Fruit fly (Drosophila melanogaster) whole organism, embryonic: ENCODE results near the gene Alg9.

Experiments used
- Atf6 ChIP-seq: fragments of 200-800 bp; sonication (Bioruptor generic); IDR thresholded peaks from 2 replicates; pipeline ENCODE4 v1.3.6; 2022; ENCODE audit warnings: missing biosample characterization, missing genetic modification characterization
- CG10565 ChIP-seq: fragments of 200-800 bp; sonication (Bioruptor generic); optimal IDR thresholded peaks from 3 replicates; lab custom pipeline; 2016; ENCODE audit warnings: missing biosample characterization, mild to moderate bottlenecking, missing genetic modification characterization
- CG10654 ChIP-seq: fragments of 200-800 bp; sonication (Bioruptor generic); optimal IDR thresholded peaks from 2 replicates; lab custom pipeline; 2016; ENCODE audit warnings: missing biosample characterization, missing genetic modification characterization
- CG11093 ChIP-seq: fragments of 200-800 bp; sonication (Bioruptor generic); IDR thresholded peaks from 3 replicates; pipeline ENCODE4 v1.3.6; 2022; ENCODE audit warnings: missing biosample characterization, missing genetic modification characterization
- CG13894 ChIP-seq: fragments of 200-800 bp; sonication (Bioruptor generic); optimal IDR thresholded peaks from 3 replicates; lab custom pipeline; 2018; ENCODE audit warnings: missing biosample characterization, mild to moderate bottlenecking, missing genetic modification characterization, moderate library complexity
- CG31365 ChIP-seq: fragments of 200-800 bp; sonication (Bioruptor generic); optimal IDR thresholded peaks from 2 replicates; lab custom pipeline; 2018; ENCODE audit warnings: missing biosample characterization, mild to moderate bottlenecking, missing genetic modification characterization
- CG33213 ChIP-seq: fragments of 200-800 bp; sonication (Bioruptor generic); optimal IDR thresholded peaks from 3 replicates; lab custom pipeline; 2016; ENCODE audit warnings: missing biosample characterization, missing genetic modification characterization
- CG34224 ChIP-seq: fragments of 200-800 bp; sonication (Bioruptor generic); IDR thresholded peaks from 3 replicates; pipeline ENCODE4 v1.3.6; 2022; ENCODE audit warnings: missing biosample characterization, missing genetic modification characterization; ENCODE audit not compliant: partially characterized antibody
- CG4360 ChIP-seq: fragments of 200-800 bp; sonication (Bioruptor generic); IDR thresholded peaks from 2 replicates; pipeline ENCODE4 v1.3.6; 2022; ENCODE audit warnings: missing biosample characterization, missing genetic modification characterization
- CG4730 ChIP-seq: fragments of 200-800 bp; sonication (Bioruptor generic); IDR thresholded peaks from 2 replicates; pipeline ENCODE4 v1.3.6; 2022; ENCODE audit warnings: missing biosample characterization, missing genetic modification characterization
- CG5180 ChIP-seq: fragments of 200-800 bp; sonication (Bioruptor generic); optimal IDR thresholded peaks from 3 replicates; lab custom pipeline; 2017; ENCODE audit warnings: missing biosample characterization, missing genetic modification characterization, mild to moderate bottlenecking, moderate library complexity, missing genetic modification reagents
- CG6175 ChIP-seq: fragments of 200-800 bp; sonication (Bioruptor generic); IDR thresholded peaks from 3 replicates; pipeline ENCODE4 v1.3.6; 2022; ENCODE audit warnings: missing biosample characterization, missing genetic modification characterization
- CG6689 ChIP-seq: fragments of 200-800 bp; sonication (Bioruptor generic); IDR thresholded peaks from 2 replicates; pipeline ENCODE4 v1.3.6; 2022; ENCODE audit warnings: missing biosample characterization, missing genetic modification characterization
- CG8944 ChIP-seq: fragments of 200-800 bp; sonication (Bioruptor generic); optimal IDR thresholded peaks from 3 replicates; lab custom pipeline; 2016; ENCODE audit warnings: missing biosample characterization, missing genetic modification characterization
- Dll ChIP-seq: fragments of 200-800 bp; sonication (Bioruptor generic); IDR thresholded peaks from 4 replicates; pipeline ENCODE4 v1.3.6; 2022; ENCODE audit warnings: missing biosample characterization, missing genetic modification characterization; ENCODE audit not compliant: partially characterized antibody
- Eip74EF ChIP-seq, 2 experiments: fragments of 200-800 bp in 1 of 2; fragments of >200 bp in 1 of 2; sonication (Bioruptor generic) in 1 of 2; optimal IDR thresholded peaks; 2 replicates each; lab custom pipeline; 2017 to 2019; ENCODE audit warnings: missing biosample characterization in 2 of 2, missing genetic modification characterization in 2 of 2, mild to moderate bottlenecking in 1 of 2, moderate library complexity in 1 of 2
- Gsc ChIP-seq: fragments of 200-800 bp; sonication (Bioruptor generic); IDR thresholded peaks from 2 replicates; pipeline ENCODE4 v1.3.6; 2022; ENCODE audit warnings: missing biosample characterization, missing genetic modification characterization
- H2.0 ChIP-seq: fragments of 200-800 bp; sonication (Bioruptor generic); IDR thresholded peaks from 2 replicates; pipeline ENCODE4 v1.3.6; 2022; ENCODE audit warnings: missing biosample characterization, missing genetic modification characterization
- Mes4 ChIP-seq: fragments of 200-800 bp; sonication (Bioruptor generic); optimal IDR thresholded peaks from 2 replicates; lab custom pipeline; 2016; ENCODE audit warnings: missing biosample characterization, missing genetic modification characterization
- NK7.1 ChIP-seq: fragments of 200-800 bp; sonication (Bioruptor generic); optimal IDR thresholded peaks from 3 replicates; lab custom pipeline; 2016; ENCODE audit warnings: missing biosample characterization, missing genetic modification characterization
- NfI ChIP-seq: fragments of 200-800 bp; sonication (Bioruptor generic); optimal IDR thresholded peaks from 3 replicates; lab custom pipeline; 2018; ENCODE audit warnings: missing biosample characterization, mild to moderate bottlenecking, missing genetic modification characterization, moderate library complexity
- Xrp1 ChIP-seq: fragments of 200-800 bp; sonication (Bioruptor generic); IDR thresholded peaks from 2 replicates; pipeline ENCODE4 v1.3.6; 2022; ENCODE audit warnings: missing biosample characterization, missing genetic modification characterization
- abd-A ChIP-seq: fragments of 200-800 bp; sonication (Bioruptor generic); optimal IDR thresholded peaks from 3 replicates; lab custom pipeline; 2019; ENCODE audit warnings: missing biosample characterization, mild to moderate bottlenecking, missing genetic modification characterization, moderate library complexity
- ash1 ChIP-seq: fragments of 200-800 bp; sonication (Bioruptor generic); optimal IDR thresholded peaks from 2 replicates; lab custom pipeline; 2018; ENCODE audit warnings: missing biosample characterization, mild to moderate bottlenecking, missing genetic modification characterization
- bigmax ChIP-seq: fragments of 200-800 bp; sonication (Bioruptor generic); optimal IDR thresholded peaks from 2 replicates; lab custom pipeline; 2018; ENCODE audit warnings: missing biosample characterization, mild to moderate bottlenecking, missing genetic modification characterization
- chinmo ChIP-seq: fragments of 200-800 bp; sonication (Bioruptor generic); IDR thresholded peaks from 4 replicates; pipeline ENCODE4 v1.3.6; 2022; ENCODE audit warnings: missing biosample characterization, missing genetic modification characterization; ENCODE audit not compliant: partially characterized antibody
- cwo ChIP-seq: fragments of 200-800 bp; sonication (Bioruptor generic); optimal IDR thresholded peaks from 3 replicates; lab custom pipeline; 2017; ENCODE audit warnings: missing biosample characterization, missing genetic modification characterization, mild to moderate bottlenecking, moderate library complexity, missing genetic modification reagents
- dimm ChIP-seq: fragments of 200-800 bp; sonication (Bioruptor generic); IDR thresholded peaks from 2 replicates; pipeline ENCODE4 v1.3.6; 2022; ENCODE audit warnings: missing biosample characterization, missing genetic modification characterization
- disco-r ChIP-seq: fragments of 200-800 bp; sonication (Bioruptor generic); optimal IDR thresholded peaks from 2 replicates; lab custom pipeline; 2016; ENCODE audit warnings: missing biosample characterization, missing genetic modification characterization
- nom ChIP-seq: fragments of 200-800 bp; sonication (Bioruptor generic); optimal IDR thresholded peaks from 2 replicates; lab custom pipeline; 2017; ENCODE audit warnings: missing biosample characterization, missing genetic modification characterization, mild to moderate bottlenecking, moderate library complexity, missing genetic modification reagents
- org-1 ChIP-seq: fragments of 200-800 bp; sonication (Bioruptor generic); optimal IDR thresholded peaks from 2 replicates; lab custom pipeline; 2017; ENCODE audit warnings: missing biosample characterization, missing genetic modification characterization
- run ChIP-seq: fragments of 200-800 bp; sonication (Bioruptor generic); optimal IDR thresholded peaks from 3 replicates; lab custom pipeline; 2018; ENCODE audit warnings: missing biosample characterization, mild to moderate bottlenecking, missing genetic modification characterization
- sd ChIP-seq: fragments of 200-800 bp; sonication (Bioruptor generic); optimal IDR thresholded peaks from 3 replicates; lab custom pipeline; 2018; ENCODE audit warnings: missing biosample characterization, mild to moderate bottlenecking, missing genetic modification characterization, moderate library complexity
- stc ChIP-seq: fragments of 200-800 bp; sonication (Bioruptor generic); IDR thresholded peaks from 2 replicates; pipeline ENCODE4 v1.3.6; 2022; ENCODE audit warnings: missing biosample characterization, missing genetic modification characterization
- sug ChIP-seq: fragments of 200-800 bp; optimal IDR thresholded peaks from 2 replicates; lab custom pipeline; 2019; ENCODE audit warnings: missing biosample characterization, mild to moderate bottlenecking, missing genetic modification characterization, moderate library complexity

The Alg9 gene

DNA sequence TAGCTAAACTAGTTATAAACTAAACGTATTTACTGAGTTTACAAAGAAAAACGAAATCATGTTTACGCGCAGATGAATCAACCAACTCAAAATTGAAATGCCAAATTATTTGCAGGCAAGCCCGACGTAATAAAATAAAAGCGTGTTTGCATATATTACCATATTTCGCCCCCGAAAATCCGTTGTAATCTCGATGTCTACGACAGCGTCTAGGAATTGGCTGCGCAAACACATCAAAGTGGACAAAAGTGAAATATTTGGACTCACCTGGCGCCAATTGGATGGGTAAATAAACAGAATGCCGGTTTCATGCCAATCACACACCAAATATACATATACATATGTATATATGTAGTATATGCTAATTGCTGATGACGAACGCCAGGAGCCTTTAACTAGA, 14.7 kb downstream of the Alg9 start (continued):
- no peak for TF ChIP-seq CG33213
- peak; percentile 89 for TF ChIP-seq sd
- peak; percentile 4 for TF ChIP-seq CG13894
- TF ChIP-seq CG8944: no peak
- TF ChIP-seq stc (GFP tag; lab: Robert Waterston, UW): no peak
- TF ChIP-seq CG6175 (GFP tag; lab: Robert Waterston, UW): no peak
- TF ChIP-seq bigmax: no peak
- TF ChIP-seq CG4730 (GFP tag; lab: Robert Waterston, UW): no peak
- TF ChIP-seq dimm (GFP tag; lab: Robert Waterston, UW): no peak
- no peak for TF ChIP-seq run (tag; lab: Kevin White, UChicago)
- TF ChIP-seq Gsc (GFP tag; lab: Robert Waterston, UW): no peak
- no peak for TF ChIP-seq CG10654
- no peak for TF ChIP-seq CG10565
- TF ChIP-seq cwo (GFP tag; lab: Kevin White, UChicago): peak; percentile 52
- TF ChIP-seq CG34224: no peak
- TF ChIP-seq abd-A (tag; lab: Kevin White, UChicago): peak; percentile 62
- TF ChIP-seq CG31365 (tag; lab: Kevin White, UChicago): no peak
- peak; percentile 3 for TF ChIP-seq sug (tag; lab: Kevin White, UChicago)
- TF ChIP-seq ash1: no peak
- TF ChIP-seq NK7.1 (GFP tag; lab: Kevin White, UChicago): no peak

DNA sequence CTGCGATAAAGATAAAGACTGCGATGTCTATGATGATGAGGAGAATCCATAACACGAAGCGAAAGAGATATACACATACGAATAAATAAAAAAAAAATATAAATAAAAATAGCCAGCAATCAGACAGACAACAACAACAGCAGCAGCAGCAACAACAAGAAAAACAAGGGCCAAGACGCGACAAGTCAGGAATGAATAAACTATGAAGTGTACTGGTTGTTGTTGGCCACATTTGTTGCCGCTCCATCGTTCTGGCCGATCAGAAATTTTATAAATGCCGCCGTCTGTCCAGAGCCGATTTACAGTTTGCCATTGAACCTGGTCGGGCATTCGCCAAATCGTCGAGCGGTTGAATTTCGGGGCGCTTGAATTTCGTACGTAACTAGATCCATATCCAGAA, 15.9 kb downstream of the Alg9 start, which contains the start of gene Jhbp7:
Gene Jhbp7 (plus strand): TSS at position 301 of the 400 bp plus-strand sequence.
- no peak for TF ChIP-seq disco-r (GFP tag; lab: Kevin White, UChicago)
- no peak for TF ChIP-seq org-1 (GFP tag; lab: Kevin White, UChicago)
- peak; percentile 34 for TF ChIP-seq nom (GFP tag; lab: Kevin White, UChicago)
- no peak for TF ChIP-seq CG6689
- peak; percentile 64 for TF ChIP-seq CG4360
- TF ChIP-seq NfI: no peak

DNA sequence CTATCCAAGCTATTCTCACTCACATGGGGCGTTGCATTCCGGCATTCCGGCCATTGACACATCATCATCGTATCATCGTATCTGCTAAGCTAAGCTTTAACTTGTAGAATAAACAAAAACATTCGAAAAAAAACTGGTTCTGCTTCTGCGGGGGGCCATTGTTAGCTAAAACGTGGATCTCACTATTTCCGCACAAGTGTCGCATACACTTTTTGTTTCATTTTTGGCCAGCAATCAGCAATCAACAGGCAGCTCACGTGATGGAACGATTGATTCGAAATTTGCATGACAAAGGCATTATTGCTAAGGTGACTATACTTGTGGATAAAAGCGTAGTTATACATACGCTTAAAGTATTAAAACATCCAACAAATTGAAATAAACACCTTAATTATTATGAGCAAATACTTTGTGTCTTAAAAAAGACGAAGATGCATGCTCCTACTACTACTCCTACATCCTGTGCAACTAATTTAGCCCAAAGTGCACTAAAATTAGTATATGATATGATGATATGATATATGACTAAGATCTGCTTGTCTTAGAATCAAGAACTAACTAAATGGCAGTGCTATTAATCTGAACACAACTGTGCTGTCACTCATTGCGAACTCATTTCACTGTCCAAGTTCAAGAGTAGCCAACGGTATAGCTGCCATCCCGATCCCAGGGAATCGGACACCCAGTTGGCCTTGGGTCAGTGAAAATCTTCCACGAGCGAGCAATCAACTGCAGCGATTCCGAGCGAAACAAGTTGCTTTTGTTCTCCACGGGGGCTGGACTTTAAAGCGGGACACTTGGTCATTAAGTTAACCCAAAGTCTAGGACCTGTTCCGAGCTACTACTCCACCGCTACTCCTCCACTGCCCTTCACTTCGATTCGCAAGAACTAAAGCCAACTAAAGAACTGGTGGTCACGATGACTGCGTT, 17.6 kb downstream of the Alg9 start:
- TF ChIP-seq CG5180 (GFP tag; lab: Kevin White, UChicago) (no peak), Dll (GFP tag; lab: Robert Waterston, UW) (no peak), Eip74EF (GFP tag; optimal IDR thresholded peaks at IDR 0.05; lab: Kevin White, UChicago) (peak in 1 of 2 experiments; percentile 10), Mes4 (GFP tag; lab: Kevin White, UChicago) (no peak), cwo (GFP tag; lab: Kevin White, UChicago) (peak; percentile 64), Atf6 (0 out of 2 replicates have a peak, but pooled peaks have one; percentile 11), CG11093 (GFP tag; lab: Robert Waterston, UW) (no peak), H2.0 (no peak), chinmo (GFP tag; lab: Robert Waterston, UW) (0 out of 4 replicates have a peak, but pooled peaks have one; percentile 44), nom (GFP tag; lab: Kevin White, UChicago) (peak; percentile 46), sug (tag; lab: Kevin White, UChicago) (peak; percentile 84), Xrp1 (GFP tag; lab: Robert Waterston, UW) (no peak)
- TF ChIP-seq, all 482 proteins: peak for 6
